Worm (Caenorhabditis elegans): ENCODE measurements around the gene Y82E9BR.20.
"Not testable (repeated sequence)": the region's sequence is repeated elsewhere in the genome, so short reads cannot be mapped to it uniquely, and the experiment has no call there.

Y82E9BR.20 gene

ce11 chrIII:1347003-1347402 lies 27.2 kb upstream of the Y82E9BR.20 start:
- TF ChIP-seq pes-1 (GFP tag; IDR thresholded peaks at IDR 0.05): no peak

- TF ChIP-seq F13C5.2 (tag; optimal IDR thresholded peaks at IDR 0.05) (no peak), tbx-37 (GFP tag; conservative IDR thresholded peaks at IDR 0.05) (no peak), ceh-13 (GFP tag; optimal IDR thresholded peaks at IDR 0.05) (no peak), scrt-1 (GFP tag; IDR thresholded peaks at IDR 0.05) (no peak), ama-1 (optimal IDR thresholded peaks at IDR 0.05) (no peak), ets-7 (tag; optimal IDR thresholded peaks at IDR 0.05) (no peak), sea-1 (GFP tag; conservative IDR thresholded peaks at IDR 0.05) (no peak), hmg-4 (GFP tag; optimal IDR thresholded peaks at IDR 0.05) (no peak), tbx-11 (GFP tag; IDR thresholded peaks at IDR 0.05) (no peak), flt-1 (GFP tag; IDR thresholded peaks at IDR 0.05) (no peak), hnd-1 (tag; optimal IDR thresholded peaks at IDR 0.05) (no peak), B0310.2 (tag; optimal IDR thresholded peaks at IDR 0.05) (no peak), ceh-36 (tag; optimal IDR thresholded peaks at IDR 0.05) (no peak)
Observed at ce11 chrIII:1347539-1347938, 26.7 kb upstream of the Y82E9BR.20 start, which contains the start of gene Y82E9BL.5. Gene Y82E9BL.5, minus strand, starts transcription at chrIII:1347639.

- TF ChIP-seq hmbx-1 (tag; optimal IDR thresholded peaks at IDR 0.05) (no peak), ceh-36 (tag; optimal IDR thresholded peaks at IDR 0.05) (no peak), scrt-1 (GFP tag; IDR thresholded peaks at IDR 0.05) (no peak), tra-4 (tag; optimal IDR thresholded peaks at IDR 0.05) (no peak), aly-1 (tag; optimal IDR thresholded peaks at IDR 0.05) (no peak), hnd-1 (tag; optimal IDR thresholded peaks at IDR 0.05) (no peak), tbx-37 (GFP tag; conservative IDR thresholded peaks at IDR 0.05) (no peak), ama-1 (optimal IDR thresholded peaks at IDR 0.05) (no peak), pes-1 (GFP tag; IDR thresholded peaks at IDR 0.05) (no peak), ceh-13 (GFP tag; optimal IDR thresholded peaks at IDR 0.05) (no peak), flt-1 (GFP tag; IDR thresholded peaks at IDR 0.05) (no peak), hmg-4 (GFP tag; optimal IDR thresholded peaks at IDR 0.05) (no peak), B0310.2 (tag; optimal IDR thresholded peaks at IDR 0.05) (no peak), ets-7 (tag; optimal IDR thresholded peaks at IDR 0.05) (no peak), tbx-11 (GFP tag; IDR thresholded peaks at IDR 0.05) (no peak)
Observed at ce11 chrIII:1349313-1349712, 24.9 kb upstream of the Y82E9BR.20 start, which contains the start of gene fbxa-25. Gene fbxa-25, minus strand, starts transcription at chrIII:1349450.

- TF ChIP-seq hmbx-1 (tag; optimal IDR thresholded peaks at IDR 0.05): no peak
Observed at ce11 chrIII:1350745-1351144, 23.5 kb upstream of the Y82E9BR.20 start, which contains the start of gene Y82E9BL.3. Gene Y82E9BL.3, minus strand, starts transcription at chrIII:1350845.

- TF ChIP-seq tbx-37 (GFP tag; conservative IDR thresholded peaks at IDR 0.05) (no peak), ceh-36 (tag; optimal IDR thresholded peaks at IDR 0.05) (no peak), tra-4 (tag; optimal IDR thresholded peaks at IDR 0.05) (no peak), ceh-13 (GFP tag; optimal IDR thresholded peaks at IDR 0.05) (no peak), scrt-1 (GFP tag; IDR thresholded peaks at IDR 0.05) (no peak), sea-1 (GFP tag; conservative IDR thresholded peaks at IDR 0.05) (no peak), hmbx-1 (tag; optimal IDR thresholded peaks at IDR 0.05) (no peak)
Observed at ce11 chrIII:1354523-1354922, 19.7 kb upstream of the Y82E9BR.20 start.

ce11 chrIII:1355320-1355719 lies 18.9 kb upstream of the Y82E9BR.20 start, which contains the start of gene Y82E9BL.1:
Gene Y82E9BL.1, minus strand, starts transcription at chrIII:1355420.
- TF ChIP-seq pes-1 (GFP tag; IDR thresholded peaks at IDR 0.05) (no peak), scrt-1 (GFP tag; IDR thresholded peaks at IDR 0.05) (no peak), ama-1 (optimal IDR thresholded peaks at IDR 0.05) (no peak)

- not testable (repeated sequence) for TF ChIP-seq tra-4, ceh-36, ets-7 (tag; optimal IDR thresholded peaks at IDR 0.05)
Observed at ce11 chrIII:1357973-1358372, 16.2 kb upstream of the Y82E9BR.20 start, which contains the start of gene Y82E9BR.8. Gene Y82E9BR.8, minus strand, starts transcription at chrIII:1358073.

ce11 chrIII:1359669-1360068 lies 14.5 kb upstream of the Y82E9BR.20 start, which contains the start of gene Y82E9BR.9:
Gene Y82E9BR.9, minus strand, starts transcription at chrIII:1359769.
- no peak for TF ChIP-seq scrt-1 (GFP tag; IDR thresholded peaks at IDR 0.05)
- no peak for TF ChIP-seq sea-1 (GFP tag; conservative IDR thresholded peaks at IDR 0.05)
- TF ChIP-seq F13C5.2 (tag; optimal IDR thresholded peaks at IDR 0.05): no peak
- no peak for TF ChIP-seq aly-1 (tag; optimal IDR thresholded peaks at IDR 0.05)
- no peak for TF ChIP-seq pes-1 (GFP tag; IDR thresholded peaks at IDR 0.05)
- TF ChIP-seq ceh-13 (GFP tag; optimal IDR thresholded peaks at IDR 0.05): no peak
- TF ChIP-seq tra-4 (tag; optimal IDR thresholded peaks at IDR 0.05): no peak
- no peak for TF ChIP-seq ceh-36 (tag; optimal IDR thresholded peaks at IDR 0.05)

ce11 chrIII:1372563-1372962 lies 1.6 kb upstream of the Y82E9BR.20 start:
- TF ChIP-seq scrt-1 (GFP tag; IDR thresholded peaks at IDR 0.05): no peak
- no peak for TF ChIP-seq tbx-11 (GFP tag; IDR thresholded peaks at IDR 0.05)
- no peak for TF ChIP-seq sea-1 (GFP tag; conservative IDR thresholded peaks at IDR 0.05)
- no peak for TF ChIP-seq tbx-37 (GFP tag; conservative IDR thresholded peaks at IDR 0.05)
